Fruit fly (Drosophila melanogaster) whole organism, prepupa: ENCODE results near the gene qtc.

ENCODE experiments used
- CG11294 ChIP-seq: fragments of 200-800 bp; sonication (Bioruptor generic); IDR thresholded peaks from 2 replicates; pipeline ENCODE4 v1.3.6; 2022; ENCODE audit warnings: missing biosample characterization, missing genetic modification characterization
- CG15336 ChIP-seq: fragments of 200-800 bp; sonication (Bioruptor generic); IDR thresholded peaks from 2 replicates; pipeline ENCODE4 v1.3.6; 2022; ENCODE audit warnings: missing biosample characterization, missing genetic modification characterization
- CG1621 ChIP-seq: fragments of 200-800 bp; sonication (Bioruptor generic); optimal IDR thresholded peaks from 3 replicates; lab custom pipeline; 2018; ENCODE audit warnings: missing biosample characterization, mild to moderate bottlenecking, missing genetic modification characterization
- CG3032 ChIP-seq: fragments of 200-800 bp; optimal IDR thresholded peaks from 2 replicates; lab custom pipeline; 2019; ENCODE audit warnings: missing biosample characterization, mild to moderate bottlenecking, missing genetic modification characterization, moderate library complexity
- CG31627 ChIP-seq: fragments of 200-800 bp; sonication (Bioruptor generic); optimal IDR thresholded peaks from 3 replicates; lab custom pipeline; 2016; ENCODE audit warnings: missing biosample characterization, missing genetic modification characterization
- CG32006 ChIP-seq: fragments of 200-800 bp; sonication (Bioruptor generic); optimal IDR thresholded peaks from 3 replicates; lab custom pipeline; 2017; ENCODE audit warnings: missing biosample characterization, mild to moderate bottlenecking, missing genetic modification characterization
- CG34406 ChIP-seq: fragments of 200-800 bp; sonication (Bioruptor generic); optimal IDR thresholded peaks from 3 replicates; lab custom pipeline; 2016; ENCODE audit warnings: missing biosample characterization, missing genetic modification characterization
- CG3919 ChIP-seq: fragments of 200-800 bp; sonication (Bioruptor generic); optimal IDR thresholded peaks from 3 replicates; lab custom pipeline; 2016; ENCODE audit warnings: missing biosample characterization, missing genetic modification characterization
- CG6276 ChIP-seq: fragments of 200-800 bp; sonication (Bioruptor generic); optimal IDR thresholded peaks from 2 replicates; lab custom pipeline; 2017; ENCODE audit warnings: missing biosample characterization, mild to moderate bottlenecking, missing genetic modification characterization
- CG6808 ChIP-seq: fragments of 200-800 bp; sonication (Bioruptor generic); optimal IDR thresholded peaks from 3 replicates; lab custom pipeline; 2017; ENCODE audit warnings: missing biosample characterization, missing genetic modification characterization, mild to moderate bottlenecking, moderate library complexity, missing genetic modification reagents
- CG6854 ChIP-seq: fragments of 200-800 bp; sonication (Bioruptor generic); optimal IDR thresholded peaks from 2 replicates; lab custom pipeline; 2017; ENCODE audit warnings: missing biosample characterization, mild to moderate bottlenecking, missing genetic modification characterization
- CG7368 ChIP-seq: fragments of 200-800 bp; sonication (Bioruptor generic); optimal IDR thresholded peaks from 3 replicates; lab custom pipeline; 2016; ENCODE audit warnings: missing biosample characterization, missing genetic modification characterization
- CG8119 ChIP-seq: fragments of 200-800 bp; sonication (Bioruptor generic); IDR thresholded peaks from 3 replicates; pipeline ENCODE4 v1.3.6; 2022; ENCODE audit warnings: missing biosample characterization, missing genetic modification characterization
- Eip75B ChIP-seq: fragments of 200-800 bp; sonication (Bioruptor generic); optimal IDR thresholded peaks from 3 replicates; lab custom pipeline; 2016; ENCODE audit warnings: missing biosample characterization, missing genetic modification characterization
- Eip78C ChIP-seq: fragments of 200-800 bp; sonication (Bioruptor generic); peaks from one replicate; lab custom pipeline; 2016; ENCODE audit warnings: missing biosample characterization, missing genetic modification characterization
- Ets21C ChIP-seq: fragments of 200-800 bp; sonication (Bioruptor generic); optimal IDR thresholded peaks from 3 replicates; lab custom pipeline; 2016; ENCODE audit warnings: missing biosample characterization, missing genetic modification characterization
- Ets96B ChIP-seq: fragments of 200-800 bp; optimal IDR thresholded peaks from 2 replicates; lab custom pipeline; 2019; ENCODE audit warnings: missing biosample characterization, mild to moderate bottlenecking, missing genetic modification characterization, moderate library complexity
- Gug ChIP-seq: fragments of 200-800 bp; sonication (Bioruptor generic); IDR thresholded peaks from 2 replicates; pipeline ENCODE4 v1.3.6; 2022; ENCODE audit warnings: missing biosample characterization, missing genetic modification characterization
- Hr38 ChIP-seq: sonication (Bioruptor generic); optimal IDR thresholded peaks from 2 replicates; lab custom pipeline; 2016; ENCODE audit warnings: missing biosample characterization, missing genetic modification characterization
- Hr4 ChIP-seq: fragments of 200-800 bp; sonication (Bioruptor generic); optimal IDR thresholded peaks from 3 replicates; lab custom pipeline; 2016; ENCODE audit warnings: missing biosample characterization, missing genetic modification characterization
- Lpt ChIP-seq: fragments of 200-800 bp; sonication (Bioruptor generic); optimal IDR thresholded peaks from 3 replicates; lab custom pipeline; 2016; ENCODE audit warnings: missing biosample characterization, missing genetic modification characterization
- Met ChIP-seq: fragments of 200-800 bp; sonication (Bioruptor generic); optimal IDR thresholded peaks from 3 replicates; lab custom pipeline; 2016; ENCODE audit warnings: missing biosample characterization, missing genetic modification characterization
- OdsH ChIP-seq: fragments of 200-800 bp; sonication (Bioruptor generic); optimal IDR thresholded peaks from 3 replicates; lab custom pipeline; 2016; ENCODE audit warnings: missing biosample characterization, missing genetic modification characterization
- Sox14 ChIP-seq: fragments of 200-800 bp; sonication (Bioruptor generic); optimal IDR thresholded peaks from 3 replicates; lab custom pipeline; 2016; ENCODE audit warnings: missing biosample characterization, missing genetic modification characterization
- achi ChIP-seq: fragments of 200-800 bp; sonication (Bioruptor generic); optimal IDR thresholded peaks from 3 replicates; lab custom pipeline; 2016; ENCODE audit warnings: missing biosample characterization, missing genetic modification characterization
- acj6 ChIP-seq: fragments of 200-800 bp; sonication (Bioruptor generic); optimal IDR thresholded peaks from 3 replicates; lab custom pipeline; 2016; ENCODE audit warnings: missing biosample characterization, missing genetic modification characterization
- cyc ChIP-seq: fragments of 200-800 bp; sonication (Bioruptor generic); optimal IDR thresholded peaks from 3 replicates; lab custom pipeline; 2016; ENCODE audit warnings: missing biosample characterization, missing genetic modification characterization
- dsx ChIP-seq: fragments of 200-800 bp; optimal IDR thresholded peaks from 3 replicates; lab custom pipeline; 2019; ENCODE audit warnings: missing biosample characterization, mild to moderate bottlenecking, missing genetic modification characterization, moderate library complexity; ENCODE audit not compliant: poor library complexity, severe bottlenecking
- eg ChIP-seq: fragments of 200-800 bp; sonication (Bioruptor generic); IDR thresholded peaks from 3 replicates; pipeline ENCODE4 v1.3.6; 2022; ENCODE audit warnings: missing biosample characterization, missing genetic modification characterization
- esn ChIP-seq: fragments of 200-800 bp; sonication (Bioruptor generic); optimal IDR thresholded peaks from 2 replicates; lab custom pipeline; 2016; ENCODE audit warnings: missing biosample characterization, mild to moderate bottlenecking, missing genetic modification characterization, moderate library complexity
- fd59A ChIP-seq: fragments of 200-800 bp; sonication (Bioruptor generic); optimal IDR thresholded peaks from 2 replicates; lab custom pipeline; 2017; ENCODE audit warnings: missing biosample characterization, mild to moderate bottlenecking, missing genetic modification characterization, missing genetic modification reagents
- fd85E ChIP-seq: fragments of 200-800 bp; sonication (Bioruptor generic); optimal IDR thresholded peaks from 3 replicates; lab custom pipeline; 2016; ENCODE audit warnings: missing biosample characterization, missing genetic modification characterization
- fkh ChIP-seq: fragments of 200-800 bp; sonication (Bioruptor generic); optimal IDR thresholded peaks from 3 replicates; lab custom pipeline; 2017; ENCODE audit warnings: missing biosample characterization, mild to moderate bottlenecking, missing genetic modification characterization, moderate library complexity
- lz ChIP-seq: fragments of 200-800 bp; sonication (Bioruptor generic); optimal IDR thresholded peaks from 3 replicates; lab custom pipeline; 2016; ENCODE audit warnings: missing biosample characterization, missing genetic modification characterization
- pdm3 ChIP-seq: fragments of 200-800 bp; sonication (Bioruptor generic); optimal IDR thresholded peaks from 3 replicates; lab custom pipeline; 2016; ENCODE audit warnings: missing biosample characterization, missing genetic modification characterization
- spab ChIP-seq: fragments of 200-800 bp; sonication (Bioruptor generic); optimal IDR thresholded peaks from 2 replicates; lab custom pipeline; 2017; ENCODE audit warnings: missing biosample characterization, mild to moderate bottlenecking, missing genetic modification characterization, missing genetic modification reagents
- ss ChIP-seq, 2 experiments: fragments of 200-800 bp; sonication (Bioruptor generic); optimal IDR thresholded peaks; 2 replicates in 1 of 2; 3 replicates in 1 of 2; lab custom pipeline; 2017 to 2018; ENCODE audit warnings: mild to moderate bottlenecking in 2 of 2, missing biosample characterization in 2 of 2, missing genetic modification characterization in 2 of 2, moderate library complexity in 1 of 2
- svp ChIP-seq: fragments of 200-800 bp; sonication (Bioruptor generic); peaks from one replicate; lab custom pipeline; 2016; ENCODE audit warnings: missing biosample characterization, missing genetic modification characterization
- topi ChIP-seq: fragments of 200-800 bp; sonication (Bioruptor generic); optimal IDR thresholded peaks from 3 replicates; lab custom pipeline; 2016; ENCODE audit warnings: missing biosample characterization, missing genetic modification characterization
- vri ChIP-seq: fragments of 200-800 bp; sonication (Bioruptor generic); optimal IDR thresholded peaks from 3 replicates; lab custom pipeline; 2016; ENCODE audit warnings: missing biosample characterization, mild to moderate bottlenecking, missing genetic modification characterization

The qtc gene

DNA sequence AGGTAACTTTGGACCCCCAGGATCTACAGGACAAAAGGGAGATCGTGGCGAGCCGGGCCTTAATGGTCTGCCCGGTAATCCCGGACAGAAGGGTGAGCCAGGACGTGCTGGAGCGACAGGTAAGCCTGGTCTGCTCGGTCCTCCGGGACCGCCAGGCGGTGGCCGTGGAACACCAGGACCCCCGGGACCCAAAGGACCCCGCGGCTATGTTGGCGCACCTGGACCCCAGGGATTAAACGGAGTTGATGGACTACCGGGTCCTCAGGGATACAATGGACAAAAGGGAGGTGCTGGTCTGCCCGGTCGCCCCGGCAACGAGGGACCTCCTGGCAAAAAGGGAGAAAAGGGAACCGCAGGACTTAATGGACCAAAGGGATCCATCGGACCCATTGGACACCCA is 28.7 kb upstream of the qtc start:
- TF ChIP-seq Lpt (GFP tag; lab: Kevin White, UChicago) = no peak
- TF ChIP-seq CG7368 (GFP tag; lab: Kevin White, UChicago) = no peak
- TF ChIP-seq achi (GFP tag; lab: Kevin White, UChicago) = no peak
- TF ChIP-seq eg (GFP tag; lab: Robert Waterston, UW) = no peak
- no peak for TF ChIP-seq topi (GFP tag; lab: Kevin White, UChicago)
- no peak for TF ChIP-seq Eip78C
- no peak for TF ChIP-seq CG8119 (GFP tag; lab: Robert Waterston, UW)
- no peak for TF ChIP-seq CG31627 (GFP tag; lab: Kevin White, UChicago)
- no peak for TF ChIP-seq pdm3 (GFP tag; lab: Kevin White, UChicago)
- TF ChIP-seq CG3919 (GFP tag; lab: Kevin White, UChicago) = no peak
- TF ChIP-seq cyc (GFP tag; lab: Kevin White, UChicago) = no peak
- no peak for TF ChIP-seq Ets21C (GFP tag; lab: Kevin White, UChicago)
- no peak for TF ChIP-seq CG34406 (GFP tag; lab: Kevin White, UChicago)
- TF ChIP-seq CG6276 (GFP tag; lab: Kevin White, UChicago) = no peak
- TF ChIP-seq spab = no peak

DNA sequence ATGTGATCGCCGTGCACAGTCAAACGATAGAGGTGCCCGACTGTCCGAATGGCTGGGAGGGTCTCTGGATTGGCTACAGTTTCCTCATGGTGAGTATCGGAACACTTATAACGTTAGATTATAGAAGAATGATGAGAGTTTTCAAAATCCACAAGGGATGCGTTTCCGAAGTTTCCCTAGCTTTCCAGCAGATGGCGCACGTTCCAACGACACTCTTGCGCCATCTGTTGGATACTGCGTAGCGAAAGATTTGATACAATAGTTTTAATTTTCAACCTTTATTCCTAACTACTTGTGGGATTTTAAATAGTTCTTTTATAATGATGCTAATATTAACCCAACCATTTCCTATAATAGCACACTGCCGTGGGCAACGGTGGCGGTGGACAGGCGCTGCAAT is 24.5 kb upstream of the qtc start:
- TF ChIP-seq acj6 (GFP tag; lab: Kevin White, UChicago) = no peak
- TF ChIP-seq spab = no peak
- no peak for TF ChIP-seq fd59A (GFP tag; lab: Kevin White, UChicago)
- no peak for TF ChIP-seq CG15336 (GFP tag; lab: Robert Waterston, UW)
- no peak for TF ChIP-seq CG11294
- TF ChIP-seq cyc (GFP tag; lab: Kevin White, UChicago) = no peak

dm6 chr2L:5037402-5037860 is 23.2 kb upstream of the qtc start, which contains the start of the genes CG14042 and SP555:
TSS of gene CG14042 (plus strand) at chr2L:5037709.
TSS of gene SP555 (plus strand) at chr2L:5037709.
- peak; percentile 63 for TF ChIP-seq CG7368 (GFP tag; lab: Kevin White, UChicago)
- TF ChIP-seq CG6854 (GFP tag; lab: Kevin White, UChicago) = no peak
- peak; percentile 15 to 19 for TF ChIP-seq ss (GFP tag; optimal IDR thresholded peaks at IDR 0.05; lab: Kevin White, UChicago)

- no peak for TF ChIP-seq CG6808 (GFP tag; lab: Kevin White, UChicago)
- TF ChIP-seq CG8119 (GFP tag; lab: Robert Waterston, UW) = peak; percentile 41; the same call in 2 of the 3 replicates
- no peak for TF ChIP-seq Ets96B (tag; lab: Kevin White, UChicago)
- TF ChIP-seq esn (GFP tag; lab: Kevin White, UChicago) = peak; percentile 31
- TF ChIP-seq CG32006 (GFP tag; lab: Kevin White, UChicago) = peak; percentile 1
- TF ChIP-seq CG11294 = no peak
- TF ChIP-seq Eip78C = peak; percentile 71
- peak; percentile 9 for TF ChIP-seq acj6 (GFP tag; lab: Kevin White, UChicago)
- peak; percentile 18 for TF ChIP-seq Met
- TF ChIP-seq Hr38 (GFP tag; lab: Kevin White, UChicago) = no peak
- TF ChIP-seq CG3032 = peak; percentile 10
- peak; percentile 67 for TF ChIP-seq CG15336 (GFP tag; lab: Robert Waterston, UW)
- no peak for TF ChIP-seq CG1621 (tag; lab: Kevin White, UChicago)
- no peak for TF ChIP-seq fd85E
Observed at dm6 chr2L:5042076-5042475, 18.5 kb upstream of the qtc start.

DNA sequence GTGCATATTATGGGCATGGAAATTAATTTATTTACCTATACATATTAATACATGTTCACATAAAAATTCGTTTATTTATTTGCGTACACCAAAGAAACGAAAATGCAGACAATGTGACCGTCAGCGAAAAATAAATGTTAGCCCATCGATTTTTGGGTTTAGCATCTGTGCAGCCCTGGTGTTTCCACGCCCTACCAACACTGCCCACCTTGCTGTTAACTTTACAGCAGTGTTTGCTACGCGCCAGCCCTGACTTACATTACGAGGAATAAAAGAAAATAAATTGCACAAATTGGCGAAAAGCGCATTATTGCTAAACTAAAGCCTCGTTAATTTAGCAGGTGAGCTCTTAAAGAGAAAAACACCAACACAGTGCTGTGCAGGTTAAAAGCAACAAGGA is 17.6 kb upstream of the qtc start, which contains the start of the genes CG33995, CG44000 and CG44001:
CG33995 (plus strand) TSS at position 228 of the 400 bp plus-strand sequence.
CG44000 (plus strand) TSS at position 228 of the 400 bp plus-strand sequence.
CG44001 (plus strand) TSS at position 228 of the 400 bp plus-strand sequence.
- TF ChIP-seq acj6 (GFP tag; lab: Kevin White, UChicago) = peak; percentile 14
- TF ChIP-seq topi (GFP tag; lab: Kevin White, UChicago) = peak; percentile 42
- TF ChIP-seq pdm3 (GFP tag; lab: Kevin White, UChicago) = peak; percentile 37
- peak; percentile 52 for TF ChIP-seq esn (GFP tag; lab: Kevin White, UChicago)
- peak; percentile 47 for TF ChIP-seq CG3032
- TF ChIP-seq fd59A (GFP tag; lab: Kevin White, UChicago) = no peak
- TF ChIP-seq fkh (GFP tag; lab: Kevin White, UChicago) = peak; percentile 73
- TF ChIP-seq OdsH = peak; percentile 33
- TF ChIP-seq CG11294 = no peak
- TF ChIP-seq CG15336 (GFP tag; lab: Robert Waterston, UW) = no peak
- peak; percentile 46 for TF ChIP-seq lz (GFP tag; lab: Kevin White, UChicago)
- peak; percentile 70 for TF ChIP-seq Sox14
- peak; percentile 66 for TF ChIP-seq vri (GFP tag; lab: Kevin White, UChicago)
- no peak for TF ChIP-seq ss (GFP tag; optimal IDR thresholded peaks at IDR 0.05; lab: Kevin White, UChicago)
- TF ChIP-seq Hr4 (GFP tag; lab: Kevin White, UChicago) = peak; percentile 20
- TF ChIP-seq spab = no peak
- TF ChIP-seq Eip78C = peak; percentile 81
- TF ChIP-seq svp (GFP tag; lab: Kevin White, UChicago) = peak; percentile 76
- peak; percentile 28 for TF ChIP-seq Met
- peak; percentile 8 for TF ChIP-seq dsx (GFP tag; lab: Kevin White, UChicago)
- TF ChIP-seq eg (GFP tag; lab: Robert Waterston, UW) = peak; percentile 43; the same call in 2 of the 3 replicates
- TF ChIP-seq CG6808 (GFP tag; lab: Kevin White, UChicago) = no peak
- TF ChIP-seq cyc (GFP tag; lab: Kevin White, UChicago) = peak; percentile 53
- TF ChIP-seq CG31627 (GFP tag; lab: Kevin White, UChicago) = peak; percentile 61
- peak; percentile 4 for TF ChIP-seq CG7368 (GFP tag; lab: Kevin White, UChicago)
- no peak for TF ChIP-seq Gug
- TF ChIP-seq Eip75B (GFP tag; lab: Kevin White, UChicago) = peak; percentile 42
- no peak for TF ChIP-seq Ets96B (tag; lab: Kevin White, UChicago)
